Worm (Caenorhabditis elegans): ENCODE measurements around the gene fbxa-118.

ce11 chrV:19744210-19744609 lies 32.9 kb downstream of the fbxa-118 start:
- TF ChIP-seq unc-130 (GFP tag; optimal IDR thresholded peaks at IDR 0.05) (no peak), lin-54 (GFP tag; optimal IDR thresholded peaks at IDR 0.05) (no peak), B0261.1 (tag; optimal IDR thresholded peaks at IDR 0.05) (no peak), egl-18 (GFP tag; IDR thresholded peaks at IDR 0.05) (no peak), F57A8.1 (GFP tag; optimal IDR thresholded peaks at IDR 0.05) (no peak), rpc-1 (optimal IDR thresholded peaks at IDR 0.05) (no peak), rpc-1 (tag; optimal IDR thresholded peaks at IDR 0.05) (no peak), ceh-100 (GFP tag; IDR thresholded peaks at IDR 0.05) (no peak), F22D6.2 (tag; optimal IDR thresholded peaks at IDR 0.05) (no peak), hsf-1 (GFP tag; IDR thresholded peaks at IDR 0.05) (no peak), efl-1 (GFP tag; optimal IDR thresholded peaks at IDR 0.05) (no peak), let-607 (tag; optimal IDR thresholded peaks at IDR 0.05) (no peak), egrh-3 (GFP tag; IDR thresholded peaks at IDR 0.05) (no peak)
